Worm (Caenorhabditis elegans): ENCODE data around the gene znf-598.

Gene znf-598

DNA sequence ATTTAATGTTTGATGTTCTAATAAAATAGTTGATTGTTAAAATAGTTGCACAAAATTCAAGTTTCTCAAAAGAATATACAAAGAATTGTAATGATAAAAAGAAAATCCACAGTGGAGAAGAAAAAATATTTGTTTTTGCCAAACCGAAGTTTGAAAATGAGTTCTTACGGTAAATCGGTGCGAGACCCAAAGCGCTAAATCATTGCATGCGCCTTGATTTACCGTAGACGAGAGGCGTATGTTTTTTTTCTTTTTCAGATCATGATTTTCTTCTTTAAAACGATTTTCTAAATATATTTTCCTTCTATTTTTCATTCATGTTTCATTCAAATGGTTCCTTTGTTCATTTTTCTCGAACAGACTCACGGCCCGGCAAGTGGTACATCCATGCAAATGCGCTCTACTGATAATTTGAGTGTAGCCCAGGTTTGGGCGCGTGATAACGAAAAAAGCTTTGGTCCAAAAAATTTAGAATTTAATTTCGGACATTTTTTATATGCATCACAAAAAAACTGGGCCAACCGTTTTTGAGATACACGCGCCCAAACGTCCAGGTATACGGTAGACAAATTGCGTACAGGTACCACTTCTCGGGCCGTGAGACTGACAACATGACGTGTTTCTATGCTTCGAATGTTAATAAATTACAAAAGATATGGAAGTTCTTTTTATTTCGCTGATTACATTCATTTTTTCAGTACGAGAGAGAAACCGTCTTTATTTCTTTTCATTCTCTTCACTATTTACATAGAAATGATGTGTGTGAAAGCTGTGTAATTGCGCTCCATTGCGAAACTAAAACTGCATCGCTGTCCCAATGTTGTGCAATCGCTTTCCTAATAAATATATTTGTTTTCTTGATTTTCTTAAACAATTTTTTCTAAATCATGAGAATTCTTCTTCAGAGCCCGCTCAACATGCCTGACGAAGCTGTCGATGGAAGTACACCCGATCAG lies at the start of gene znf-598:
znf-598 (plus strand) TSS at position 906 of the 956 bp plus-strand sequence.
- no peak for TF ChIP-seq ceh-28 (tag; optimal IDR thresholded peaks at IDR 0.05)
- peak; percentile 63 for TF ChIP-seq dmd-6 (GFP tag; IDR thresholded peaks at IDR 0.05)
- TF ChIP-seq madf-9 (GFP tag; conservative IDR thresholded peaks at IDR 0.05): no peak
- no peak for TF ChIP-seq mxl-3 (GFP tag; optimal IDR thresholded peaks at IDR 0.05)
- peak; percentile 19 for TF ChIP-seq rbr-2 (tag; optimal IDR thresholded peaks at IDR 0.05)
- no peak for TF ChIP-seq ctbp-1 (GFP tag; IDR thresholded peaks at IDR 0.05)
- TF ChIP-seq zip-2 (tag; optimal IDR thresholded peaks at IDR 0.05): peak; percentile 94
- TF ChIP-seq pqm-1 (tag; optimal IDR thresholded peaks at IDR 0.05): peak; percentile 76
- no peak for TF ChIP-seq fos-1 (tag; optimal IDR thresholded peaks at IDR 0.05)
- no peak for TF ChIP-seq F44E2.7 (GFP tag; IDR thresholded peaks at IDR 0.05)
- no peak for TF ChIP-seq spr-1 (tag; optimal IDR thresholded peaks at IDR 0.05)
- TF ChIP-seq nhr-102 (tag; optimal IDR thresholded peaks at IDR 0.05): no peak
- TF ChIP-seq nhr-25 (tag; optimal IDR thresholded peaks at IDR 0.05; ENCODE audit: borderline replicate concordance, insufficient read depth): no peak
- peak; percentile 50 for TF ChIP-seq mes-2 (tag; optimal IDR thresholded peaks at IDR 0.05; ENCODE audit: poor library complexity, severe bottlenecking)
- no peak for TF ChIP-seq snpc-4 (tag; optimal IDR thresholded peaks at IDR 0.05)
- TF ChIP-seq mep-1 (tag; optimal IDR thresholded peaks at IDR 0.05): peak; percentile 61
- TF ChIP-seq php-3 (GFP tag; IDR thresholded peaks at IDR 0.05): peak; percentile 70
- TF ChIP-seq ceh-32 (tag; optimal IDR thresholded peaks at IDR 0.05; ENCODE audit: poor library complexity): no peak
- TF ChIP-seq unc-39 (tag; optimal IDR thresholded peaks at IDR 0.05): no peak
- TF ChIP-seq unc-62 (GFP tag; optimal IDR thresholded peaks at IDR 0.05 in 1 of 2): no peak
- no peak for TF ChIP-seq unc-62 (tag; optimal IDR thresholded peaks at IDR 0.05)
- peak; percentile 58 for TF ChIP-seq dve-1 (tag; optimal IDR thresholded peaks at IDR 0.05; ENCODE audit: insufficient read depth)
- TF ChIP-seq F26F4.8 (GFP tag; conservative IDR thresholded peaks at IDR 0.05): no peak
- TF ChIP-seq nhr-76 (tag; optimal IDR thresholded peaks at IDR 0.05): no peak
- no peak for TF ChIP-seq tag-97 (GFP tag; IDR thresholded peaks at IDR 0.05)
- no peak for TF ChIP-seq saeg-2 (GFP tag; IDR thresholded peaks at IDR 0.05)
- TF ChIP-seq tra-1 (GFP tag; IDR thresholded peaks at IDR 0.05): no peak
- TF ChIP-seq egl-27 (tag; optimal IDR thresholded peaks at IDR 0.05): no peak
- no peak for TF ChIP-seq F49E8.2 (tag; optimal IDR thresholded peaks at IDR 0.05; ENCODE audit: borderline replicate concordance)
- TF ChIP-seq lin-15B (tag; optimal IDR thresholded peaks at IDR 0.05): no peak
- no peak for TF ChIP-seq fkh-10 (GFP tag; optimal IDR thresholded peaks at IDR 0.05)
- peak; percentile 29 for TF ChIP-seq nhr-11 (tag; optimal IDR thresholded peaks at IDR 0.05)
- TF ChIP-seq hif-1 (tag; optimal IDR thresholded peaks at IDR 0.05): peak in 1 of 2 experiments; percentile 6
- TF ChIP-seq ces-1 (GFP tag; optimal IDR thresholded peaks at IDR 0.05): no peak
- TF ChIP-seq pha-4 (GFP tag; IDR thresholded peaks at IDR 0.05): no peak
- peak; percentile 24 for TF ChIP-seq pha-4 (tag; optimal IDR thresholded peaks at IDR 0.05)
- no peak for TF ChIP-seq mdt-29 (GFP tag; IDR thresholded peaks at IDR 0.05)
- TF ChIP-seq lsy-2 (tag; optimal IDR thresholded peaks at IDR 0.05): peak in 1 of 2 experiments; percentile 83
- peak; percentile 25 for TF ChIP-seq dpl-1 (GFP tag; optimal IDR thresholded peaks at IDR 0.05)
- TF ChIP-seq aha-1 (tag): peak; percentile 84
- peak; percentile 67 for TF ChIP-seq T20F7.1 (GFP tag; optimal IDR thresholded peaks at IDR 0.05)
- TF ChIP-seq Y75B8A.6 (GFP tag; IDR thresholded peaks at IDR 0.05): no peak
- TF ChIP-seq daf-16 (GFP tag; optimal IDR thresholded peaks at IDR 0.05): no peak
- peak; percentile 74 for TF ChIP-seq daf-16 (tag; optimal IDR thresholded peaks at IDR 0.05)
- no peak for TF ChIP-seq F37D6.2 (tag; optimal IDR thresholded peaks at IDR 0.05)
- no peak for TF ChIP-seq F10B5.3 (tag; optimal IDR thresholded peaks at IDR 0.05)
- TF ChIP-seq nhr-48 (tag; optimal IDR thresholded peaks at IDR 0.05): no peak
- no peak for TF ChIP-seq daf-12 (tag; optimal IDR thresholded peaks at IDR 0.05)
- no peak for TF ChIP-seq Y105C5A.15 (GFP tag; IDR thresholded peaks at IDR 0.05)
- TF ChIP-seq D1046.2 (GFP tag; IDR thresholded peaks at IDR 0.05): no peak

All from whole organism, L4 larva.